Fruit fly (Drosophila melanogaster) whole organism, embryonic: ENCODE measurements around the gene CG9133.

Source experiments
- Abd-B ChIP-seq: fragments of 200-800 bp; sonication (Bioruptor generic); optimal IDR thresholded peaks from 2 replicates; lab custom pipeline; 2018; ENCODE audit warnings: missing biosample characterization, mild to moderate bottlenecking, missing genetic modification characterization, moderate library complexity
- Asciz ChIP-seq: fragments of 200-800 bp; sonication (Bioruptor generic); optimal IDR thresholded peaks from 2 replicates; lab custom pipeline; 2017; ENCODE audit warnings: missing biosample characterization, mild to moderate bottlenecking, missing genetic modification characterization, missing genetic modification reagents
- Atf-2 ChIP-seq: fragments of 200-800 bp; sonication (Bioruptor generic); optimal IDR thresholded peaks from 2 replicates; lab custom pipeline; 2016; ENCODE audit warnings: missing biosample characterization, missing genetic modification characterization
- Blimp-1 ChIP-seq: fragments of 200-800 bp; sonication (Bioruptor generic); optimal IDR thresholded peaks from 3 replicates; lab custom pipeline; 2018; ENCODE audit warnings: missing biosample characterization, missing genetic modification characterization, mild to moderate bottlenecking, moderate library complexity, missing genetic modification reagents
- Bteb2 ChIP-seq: fragments of 200-800 bp; sonication (Bioruptor generic); optimal IDR thresholded peaks from 2 replicates; lab custom pipeline; 2016; ENCODE audit warnings: missing biosample characterization, missing genetic modification characterization
- CG10147 ChIP-seq: fragments of 200-800 bp; sonication (Bioruptor generic); optimal IDR thresholded peaks from 2 replicates; lab custom pipeline; 2019; ENCODE audit warnings: missing biosample characterization, mild to moderate bottlenecking, missing genetic modification characterization, moderate library complexity
- CG13296 ChIP-seq: fragments of 200-800 bp; sonication (Bioruptor generic); optimal IDR thresholded peaks from 3 replicates; lab custom pipeline; 2018; ENCODE audit warnings: missing biosample characterization, mild to moderate bottlenecking, missing genetic modification characterization
- CG14050 ChIP-seq: fragments of 200-800 bp; sonication (Bioruptor generic); IDR thresholded peaks from 3 replicates; pipeline ENCODE4 v1.3.6; 2022; ENCODE audit warnings: missing biosample characterization, missing genetic modification characterization
- CG2202 ChIP-seq: fragments of 200-800 bp; sonication (Bioruptor generic); optimal IDR thresholded peaks from 2 replicates; lab custom pipeline; 2018; ENCODE audit warnings: missing biosample characterization, mild to moderate bottlenecking, missing genetic modification characterization
- CG32532 ChIP-seq: fragments of 200-800 bp; sonication (Bioruptor generic); IDR thresholded peaks from 2 replicates; pipeline ENCODE4 v1.3.6; 2022; ENCODE audit warnings: missing biosample characterization, missing genetic modification characterization
- CG3407 ChIP-seq: fragments of 200-800 bp; sonication (Bioruptor generic); optimal IDR thresholded peaks from 2 replicates; lab custom pipeline; 2018; ENCODE audit warnings: missing biosample characterization, mild to moderate bottlenecking, missing genetic modification characterization
- CG34422 ChIP-seq: fragments of 200-800 bp; sonication (Bioruptor generic); IDR thresholded peaks from 3 replicates; pipeline ENCODE4 v1.3.6; 2022; ENCODE audit warnings: missing biosample characterization, missing genetic modification characterization
- CG4404 ChIP-seq: fragments of 200-800 bp; sonication (Bioruptor generic); IDR thresholded peaks from 2 replicates; pipeline ENCODE4 v1.3.6; 2022; ENCODE audit warnings: missing biosample characterization, missing genetic modification characterization
- CG5245 ChIP-seq: fragments of 200-800 bp; sonication (Bioruptor generic); optimal IDR thresholded peaks from 3 replicates; lab custom pipeline; 2016; ENCODE audit warnings: missing biosample characterization, missing genetic modification characterization
- CG7372 ChIP-seq: fragments of 200-800 bp; sonication (Bioruptor generic); IDR thresholded peaks from 2 replicates; pipeline ENCODE4 v1.3.6; 2022; ENCODE audit warnings: missing biosample characterization, missing genetic modification characterization
- CG7745 ChIP-seq: fragments of 200-800 bp; sonication (Bioruptor generic); optimal IDR thresholded peaks from 2 replicates; lab custom pipeline; 2018; ENCODE audit warnings: missing biosample characterization, mild to moderate bottlenecking, missing genetic modification characterization, moderate library complexity
- CG8281 ChIP-seq: fragments of 200-800 bp; sonication (Bioruptor generic); optimal IDR thresholded peaks from 2 replicates; lab custom pipeline; 2018; ENCODE audit warnings: missing biosample characterization, mild to moderate bottlenecking, missing genetic modification characterization, moderate library complexity
- CG8359 ChIP-seq: fragments of 200-800 bp; sonication (Bioruptor generic); optimal IDR thresholded peaks from 2 replicates; lab custom pipeline; 2017; ENCODE audit warnings: missing biosample characterization, mild to moderate bottlenecking, missing genetic modification characterization, borderline replicate concordance
- CG8388 ChIP-seq: fragments of 200-800 bp; sonication (Bioruptor generic); optimal IDR thresholded peaks from 2 replicates; lab custom pipeline; 2019; ENCODE audit warnings: missing biosample characterization, mild to moderate bottlenecking, missing genetic modification characterization, moderate library complexity
- Dp ChIP-seq: fragments of 200-800 bp; sonication (Bioruptor generic); optimal IDR thresholded peaks from 2 replicates; lab custom pipeline; 2018; ENCODE audit warnings: missing biosample characterization, mild to moderate bottlenecking, missing genetic modification characterization, moderate library complexity
- E2f1 ChIP-seq: fragments of 200-800 bp; sonication (Bioruptor generic); IDR thresholded peaks from 2 replicates; pipeline ENCODE4 v1.3.6; 2022; ENCODE audit warnings: missing biosample characterization, missing genetic modification characterization
- Gsc ChIP-seq: fragments of 200-800 bp; sonication (Bioruptor generic); IDR thresholded peaks from 2 replicates; pipeline ENCODE4 v1.3.6; 2022; ENCODE audit warnings: missing biosample characterization, missing genetic modification characterization
- Gug ChIP-seq: fragments of 200-800 bp; sonication (Bioruptor generic); IDR thresholded peaks from 4 replicates; pipeline ENCODE4 v1.3.6; 2022; ENCODE audit warnings: missing biosample characterization, missing genetic modification characterization
- HLH4C ChIP-seq: fragments of 200-800 bp; sonication (Bioruptor generic); IDR thresholded peaks from 3 replicates; pipeline ENCODE4 v1.3.6; 2022; ENCODE audit warnings: missing biosample characterization, missing genetic modification characterization; ENCODE audit not compliant: partially characterized antibody
- HLHmδ ChIP-seq: fragments of 200-800 bp; sonication (Bioruptor generic); optimal IDR thresholded peaks from 2 replicates; lab custom pipeline; 2018; ENCODE audit warnings: missing biosample characterization, mild to moderate bottlenecking, missing genetic modification characterization, moderate library complexity
- Hr3 ChIP-seq: fragments of 200-800 bp; sonication (Bioruptor generic); optimal IDR thresholded peaks from 3 replicates; lab custom pipeline; 2016; ENCODE audit warnings: missing biosample characterization, missing genetic modification characterization
- Hsf ChIP-seq: fragments of 200-800 bp; sonication (Bioruptor generic); optimal IDR thresholded peaks from 3 replicates; lab custom pipeline; 2016; ENCODE audit warnings: missing biosample characterization, missing genetic modification characterization
- Lim3 ChIP-seq: fragments of 200-800 bp; sonication (Bioruptor generic); IDR thresholded peaks from 2 replicates; pipeline ENCODE4 v1.3.6; 2022; ENCODE audit warnings: missing biosample characterization, missing genetic modification characterization
- MTF-1 ChIP-seq: fragments of 200-800 bp; sonication (Bioruptor generic); optimal IDR thresholded peaks from 2 replicates; lab custom pipeline; 2018; ENCODE audit warnings: missing biosample characterization, mild to moderate bottlenecking, missing genetic modification characterization, borderline replicate concordance
- Nf-YB ChIP-seq: fragments of 200-800 bp; sonication (Bioruptor generic); optimal IDR thresholded peaks from 3 replicates; lab custom pipeline; 2019; ENCODE audit warnings: missing biosample characterization, mild to moderate bottlenecking, missing genetic modification characterization, moderate library complexity
- Opbp ChIP-seq: fragments of 200-800 bp; sonication (Bioruptor generic); IDR thresholded peaks from 3 replicates; pipeline ENCODE4 v1.3.6; 2022; ENCODE audit warnings: missing biosample characterization, missing genetic modification characterization; ENCODE audit not compliant: partially characterized antibody
- Sox100B ChIP-seq: fragments of 200-800 bp; sonication (Bioruptor generic); optimal IDR thresholded peaks from 3 replicates; lab custom pipeline; 2018; ENCODE audit warnings: missing biosample characterization, mild to moderate bottlenecking, missing genetic modification characterization
- Sox102F ChIP-seq: fragments of 200-800 bp; sonication (Bioruptor generic); optimal IDR thresholded peaks from 2 replicates; lab custom pipeline; 2018; ENCODE audit warnings: missing biosample characterization, mild to moderate bottlenecking, missing genetic modification characterization, moderate library complexity
- Taf1 ChIP-seq: fragments of 200-800 bp; sonication (Bioruptor generic); IDR thresholded peaks from 2 replicates; pipeline ENCODE4 v1.3.6; 2022; ENCODE audit warnings: missing biosample characterization, missing genetic modification characterization
- cas ChIP-seq: fragments of 200-800 bp; sonication (Bioruptor generic); IDR thresholded peaks from 2 replicates; pipeline ENCODE4 v1.3.6; 2022; ENCODE audit warnings: missing biosample characterization, missing genetic modification characterization
- da ChIP-seq: fragments of 200-800 bp; sonication (Bioruptor generic); optimal IDR thresholded peaks from 2 replicates; lab custom pipeline; 2016; ENCODE audit warnings: missing biosample characterization, missing genetic modification characterization
- dan ChIP-seq: fragments of 200-800 bp; sonication (Bioruptor generic); IDR thresholded peaks from 2 replicates; pipeline ENCODE4 v1.3.6; 2022; ENCODE audit warnings: missing biosample characterization, missing genetic modification characterization
- hb ChIP-seq: fragments of 200-800 bp; sonication (Bioruptor generic); IDR thresholded peaks from 3 replicates; pipeline ENCODE4 v1.3.6; 2022; ENCODE audit warnings: missing biosample characterization, missing genetic modification characterization; ENCODE audit not compliant: partially characterized antibody
- hkb ChIP-seq, 2 experiments: fragments of 200-800 bp in 1 of 2; fragments of >200 bp in 1 of 2; sonication (Bioruptor generic) in 1 of 2; IDR thresholded peaks in 1 of 2; optimal IDR thresholded peaks in 1 of 2; 2 replicates each; pipeline versions ENCODE4 v1.3.6 to Lab custom; 2017 to 2022; ENCODE audit warnings: missing biosample characterization in 1 of 2, missing genetic modification characterization in 1 of 2
- kah ChIP-seq: fragments of 200-800 bp; sonication (Bioruptor generic); optimal IDR thresholded peaks from 2 replicates; lab custom pipeline; 2018; ENCODE audit warnings: missing biosample characterization, mild to moderate bottlenecking, missing genetic modification characterization
- mam ChIP-seq: fragments of 200-800 bp; sonication (Bioruptor generic); optimal IDR thresholded peaks from 3 replicates; lab custom pipeline; 2016; ENCODE audit warnings: missing biosample characterization, missing genetic modification characterization
- nerfin-1 ChIP-seq: fragments of 200-800 bp; sonication (Bioruptor generic); optimal IDR thresholded peaks from 3 replicates; lab custom pipeline; 2019; ENCODE audit warnings: missing biosample characterization, mild to moderate bottlenecking, missing genetic modification characterization, moderate library complexity
- odd ChIP-seq: fragments of 200-800 bp; sonication (Bioruptor generic); optimal IDR thresholded peaks from 2 replicates; lab custom pipeline; 2017; ENCODE audit warnings: missing biosample characterization, mild to moderate bottlenecking, missing genetic modification characterization
- pfk ChIP-seq: fragments of 200-800 bp; sonication (Bioruptor generic); optimal IDR thresholded peaks from 2 replicates; lab custom pipeline; 2018; ENCODE audit warnings: missing biosample characterization, mild to moderate bottlenecking, missing genetic modification characterization, moderate library complexity
- pho ChIP-seq: fragments of 200-800 bp; sonication (Bioruptor generic); optimal IDR thresholded peaks from 2 replicates; lab custom pipeline; 2016; ENCODE audit warnings: missing biosample characterization, missing genetic modification characterization
- pita ChIP-seq: fragments of 200-800 bp; sonication (Bioruptor generic); optimal IDR thresholded peaks from 2 replicates; lab custom pipeline; 2017; ENCODE audit warnings: missing biosample characterization, mild to moderate bottlenecking, missing genetic modification characterization
- ranshi ChIP-seq: fragments of 200-800 bp; sonication (Bioruptor generic); IDR thresholded peaks from 2 replicates; pipeline ENCODE4 v1.3.6; 2022; ENCODE audit warnings: missing biosample characterization, missing genetic modification characterization

The CG9133 gene

DNA sequence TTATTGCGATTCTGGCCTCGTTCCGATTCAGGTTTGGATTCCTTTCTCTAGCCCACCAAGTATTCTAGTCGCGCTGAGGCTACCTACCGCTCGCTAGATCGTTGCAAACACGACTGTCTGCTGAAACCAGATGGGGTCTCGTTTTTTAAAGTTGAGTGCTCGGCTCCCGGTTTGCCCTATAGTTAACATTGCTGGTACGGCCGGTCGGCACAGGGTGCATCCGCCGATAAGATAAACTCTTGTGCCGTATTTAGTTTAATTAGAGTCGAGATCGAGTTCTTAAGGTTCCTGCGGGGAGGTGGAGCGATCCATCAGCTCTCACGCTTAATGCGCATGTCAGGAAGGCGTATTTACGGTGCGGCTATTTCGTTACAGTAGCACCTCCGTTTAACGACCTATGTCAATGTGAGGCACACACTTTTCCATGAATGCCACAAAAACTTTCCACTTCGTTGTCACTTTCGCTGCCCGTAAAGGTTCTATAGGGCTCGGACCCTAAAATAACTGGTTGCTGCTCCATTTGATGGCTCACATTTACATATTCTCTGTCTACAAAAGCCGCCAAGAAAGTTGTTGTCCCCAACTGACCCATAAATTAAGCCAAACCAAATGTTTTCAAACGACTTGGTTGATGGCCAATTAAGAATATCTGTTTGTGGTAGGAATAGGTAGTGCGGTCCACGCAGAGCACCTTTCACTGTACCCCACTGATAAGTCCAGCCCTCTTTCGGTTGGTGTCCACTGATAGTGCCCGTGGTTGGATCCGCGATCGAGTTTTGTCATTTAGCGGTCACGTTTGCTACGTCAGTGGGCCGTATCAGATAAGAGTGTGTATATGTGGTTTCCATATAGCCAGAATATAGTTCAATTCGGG is 46.9 kb upstream of the CG9133 start, which contains the start of gene CG9119 (continued):
- peak; percentile 11 for TF ChIP-seq Asciz (GFP tag; lab: Kevin White, UChicago)
- TF ChIP-seq Dp = no peak
- TF ChIP-seq CG3407 (GFP tag; lab: Kevin White, UChicago) = no peak
- peak; percentile 39; the same call in 1 of the 2 replicates for TF ChIP-seq Lim3 (GFP tag; lab: Robert Waterston, UW)
- TF ChIP-seq Blimp-1 = peak; percentile 100
- TF ChIP-seq Taf1 = peak; percentile 32; the same call in 1 of the 2 replicates
- TF ChIP-seq Abd-B (GFP tag; lab: Kevin White, UChicago) = peak; percentile 54
- peak; percentile 37 for TF ChIP-seq Sox102F (GFP tag; lab: Kevin White, UChicago)
- no peak for TF ChIP-seq dan (GFP tag; lab: Robert Waterston, UW)
- TF ChIP-seq Hsf = peak; percentile 61
- no peak; the same call in none of the 2 replicates for TF ChIP-seq CG32532 (GFP tag; lab: Robert Waterston, UW)
- TF ChIP-seq CG5245 (GFP tag; lab: Kevin White, UChicago) = peak; percentile 33
- peak; percentile 11 for TF ChIP-seq CG7745 (tag; lab: Kevin White, UChicago)
- TF ChIP-seq E2f1 (GFP tag; lab: Robert Waterston, UW) = no peak
- TF ChIP-seq CG7372 (GFP tag; lab: Robert Waterston, UW) = 0 out of 2 replicates have a peak, but pooled peaks have one; percentile 26
- peak; percentile 23 for TF ChIP-seq da (GFP tag; lab: Kevin White, UChicago)
- TF ChIP-seq kah (GFP tag; lab: Kevin White, UChicago) = no peak
- TF ChIP-seq CG2202 = peak; percentile 17
- TF ChIP-seq nerfin-1 (tag; lab: Kevin White, UChicago) = peak; percentile 59
- TF ChIP-seq ranshi (GFP tag; lab: Robert Waterston, UW) = no peak; the same call in 1 of the 2 replicates
- TF ChIP-seq CG14050 = peak; percentile 21; the same call in 1 of the 3 replicates
- peak; percentile 54 for TF ChIP-seq Atf-2
- peak; percentile 19 for TF ChIP-seq CG8281 (tag; lab: Kevin White, UChicago)
- peak; percentile 70 for TF ChIP-seq pho (GFP tag; lab: Kevin White, UChicago)
- no peak for TF ChIP-seq pfk (GFP tag; lab: Kevin White, UChicago)
- TF ChIP-seq Gsc (GFP tag; lab: Robert Waterston, UW) = no peak
- no peak for TF ChIP-seq hkb (optimal IDR thresholded peaks at IDR 0.05; lab: Kevin White, UChicago)
- TF ChIP-seq hkb (GFP tag; IDR thresholded peaks at IDR 0.05; lab: Robert Waterston, UW) = peak; percentile 59; the same call in 1 of the 2 replicates
- TF ChIP-seq HLHmδ = peak; percentile 36
- peak; percentile 63 for TF ChIP-seq Gug
- TF ChIP-seq cas (GFP tag; lab: Robert Waterston, UW) = 0 out of 2 replicates have a peak, but pooled peaks have one; percentile 12
- peak; percentile 63 for TF ChIP-seq CG4404 (GFP tag; lab: Robert Waterston, UW)
- peak; percentile 44 for TF ChIP-seq CG8388 (GFP tag; lab: Kevin White, UChicago)
- TF ChIP-seq CG10147 (GFP tag; lab: Kevin White, UChicago) = peak; percentile 68
- TF ChIP-seq Hr3 (GFP tag; lab: Kevin White, UChicago) = peak; percentile 57
- TF ChIP-seq odd (GFP tag; lab: Kevin White, UChicago) = peak; percentile 67
- no peak for TF ChIP-seq MTF-1 (GFP tag; lab: Kevin White, UChicago)
- peak; percentile 71 for TF ChIP-seq Sox100B (GFP tag; lab: Kevin White, UChicago)
- TF ChIP-seq pita (GFP tag; lab: Kevin White, UChicago) = no peak
- TF ChIP-seq mam (GFP tag; lab: Kevin White, UChicago) = peak; percentile 80
- TF ChIP-seq CG8359 (GFP tag; lab: Kevin White, UChicago) = peak; percentile 17
- peak; percentile 10 for TF ChIP-seq Nf-YB (GFP tag; lab: Kevin White, UChicago)
- no peak for TF ChIP-seq Opbp (GFP tag; lab: Robert Waterston, UW)
- TF ChIP-seq CG13296 (GFP tag; lab: Kevin White, UChicago) = peak; percentile 61
- TF ChIP-seq Bteb2 = no peak
- TF ChIP-seq CG34422 = no peak
- no peak for TF ChIP-seq hb
- no peak for TF ChIP-seq HLH4C (GFP tag; lab: Robert Waterston, UW)
